Fruit fly (Drosophila melanogaster) whole organism, embryonic: ENCODE measurements around the gene Srr.

ENCODE experiments used
- Bdp1 ChIP-seq: fragments of 200-800 bp; sonication (Bioruptor generic); optimal IDR thresholded peaks from 3 replicates; lab custom pipeline; 2016; ENCODE audit warnings: missing biosample characterization, missing genetic modification characterization
- C15 ChIP-seq: fragments of 200-800 bp; sonication (Bioruptor generic); IDR thresholded peaks from 3 replicates; pipeline ENCODE4 v1.3.6; 2022; ENCODE audit warnings: missing biosample characterization, missing genetic modification characterization
- CG11504 ChIP-seq: fragments of 200-800 bp; sonication (Bioruptor generic); optimal IDR thresholded peaks from 3 replicates; lab custom pipeline; 2019; ENCODE audit warnings: missing biosample characterization, mild to moderate bottlenecking, missing genetic modification characterization, moderate library complexity
- CG11560 ChIP-seq: fragments of 200-800 bp; sonication (Bioruptor generic); IDR thresholded peaks from 3 replicates; pipeline ENCODE4 v1.3.6; 2022; ENCODE audit warnings: missing biosample characterization, missing genetic modification characterization
- CG12071 ChIP-seq: fragments of 200-800 bp; sonication (Bioruptor generic); optimal IDR thresholded peaks from 3 replicates; lab custom pipeline; 2018; ENCODE audit warnings: missing biosample characterization, mild to moderate bottlenecking, missing genetic modification characterization
- CG13287 ChIP-seq: fragments of 200-800 bp; sonication (Bioruptor generic); IDR thresholded peaks from 2 replicates; pipeline ENCODE4 v1.3.6; 2022; ENCODE audit warnings: missing biosample characterization, missing genetic modification characterization; ENCODE audit not compliant: partially characterized antibody
- CG13296 ChIP-seq: fragments of 200-800 bp; sonication (Bioruptor generic); optimal IDR thresholded peaks from 3 replicates; lab custom pipeline; 2018; ENCODE audit warnings: missing biosample characterization, mild to moderate bottlenecking, missing genetic modification characterization
- CG13424 ChIP-seq: fragments of 200-800 bp; sonication (Bioruptor generic); optimal IDR thresholded peaks from 2 replicates; lab custom pipeline; 2019; ENCODE audit warnings: missing biosample characterization, mild to moderate bottlenecking, missing genetic modification characterization, moderate library complexity
- CG14710 ChIP-seq: fragments of 200-800 bp; sonication (Bioruptor generic); optimal IDR thresholded peaks from 3 replicates; lab custom pipeline; 2019; ENCODE audit warnings: missing biosample characterization, mild to moderate bottlenecking, missing genetic modification characterization, moderate library complexity
- CG14965 ChIP-seq: fragments of 200-800 bp; sonication (Bioruptor generic); optimal IDR thresholded peaks from 2 replicates; lab custom pipeline; 2016; ENCODE audit warnings: missing biosample characterization, missing genetic modification characterization, borderline replicate concordance
- CG15601 ChIP-seq: fragments of 200-800 bp; sonication (Bioruptor generic); optimal IDR thresholded peaks from 3 replicates; lab custom pipeline; 2019; ENCODE audit warnings: missing biosample characterization, mild to moderate bottlenecking, missing genetic modification characterization, moderate library complexity
- CG16815 ChIP-seq: fragments of 200-800 bp; sonication (Bioruptor generic); optimal IDR thresholded peaks from 3 replicates; lab custom pipeline; 2017; ENCODE audit warnings: missing biosample characterization, mild to moderate bottlenecking, missing genetic modification characterization
- CG18011 ChIP-seq: fragments of 200-800 bp; sonication (Bioruptor generic); optimal IDR thresholded peaks from 2 replicates; lab custom pipeline; 2017; ENCODE audit warnings: missing biosample characterization, missing genetic modification characterization, mild to moderate bottlenecking, moderate library complexity, missing genotype
- CG1832 ChIP-seq: fragments of 200-800 bp; sonication (Bioruptor generic); optimal IDR thresholded peaks from 2 replicates; lab custom pipeline; 2017; ENCODE audit warnings: missing biosample characterization, mild to moderate bottlenecking, missing genetic modification characterization, inconsistent platforms
- CG2116 ChIP-seq: fragments of 200-800 bp; sonication (Bioruptor generic); optimal IDR thresholded peaks from 3 replicates; lab custom pipeline; 2018; ENCODE audit warnings: missing biosample characterization, mild to moderate bottlenecking, missing genetic modification characterization
- CG2678 ChIP-seq: fragments of 200-800 bp; sonication (Bioruptor generic); optimal IDR thresholded peaks from 3 replicates; lab custom pipeline; 2019; ENCODE audit warnings: missing biosample characterization, mild to moderate bottlenecking, missing genetic modification characterization, moderate library complexity
- CG2875 ChIP-seq: fragments of 200-800 bp; sonication (Bioruptor generic); optimal IDR thresholded peaks from 2 replicates; lab custom pipeline; 2017; ENCODE audit warnings: missing biosample characterization, mild to moderate bottlenecking, missing genetic modification characterization, missing genetic modification reagents
- CG32772 ChIP-seq: fragments of 200-800 bp; sonication (Bioruptor generic); IDR thresholded peaks from 2 replicates; pipeline ENCODE4 v1.3.6; 2022; ENCODE audit warnings: missing biosample characterization, missing genetic modification characterization
- CG4404 ChIP-seq: fragments of 200-800 bp; sonication (Bioruptor generic); IDR thresholded peaks from 2 replicates; pipeline ENCODE4 v1.3.6; 2022; ENCODE audit warnings: missing biosample characterization, missing genetic modification characterization
- CG5180 ChIP-seq: fragments of 200-800 bp; sonication (Bioruptor generic); optimal IDR thresholded peaks from 3 replicates; lab custom pipeline; 2017; ENCODE audit warnings: missing biosample characterization, missing genetic modification characterization, mild to moderate bottlenecking, moderate library complexity, missing genetic modification reagents
- CG5245 ChIP-seq: fragments of 200-800 bp; sonication (Bioruptor generic); optimal IDR thresholded peaks from 3 replicates; lab custom pipeline; 2016; ENCODE audit warnings: missing biosample characterization, missing genetic modification characterization
- CG7372 ChIP-seq: fragments of 200-800 bp; sonication (Bioruptor generic); IDR thresholded peaks from 2 replicates; pipeline ENCODE4 v1.3.6; 2022; ENCODE audit warnings: missing biosample characterization, missing genetic modification characterization
- CG9215 ChIP-seq: fragments of 200-800 bp; sonication (Bioruptor generic); IDR thresholded peaks from 2 replicates; pipeline ENCODE4 v1.3.6; 2022; ENCODE audit warnings: missing biosample characterization, missing genetic modification characterization
- CG9817 ChIP-seq: fragments of 200-800 bp; sonication (Bioruptor generic); optimal IDR thresholded peaks from 2 replicates; lab custom pipeline; 2018; ENCODE audit warnings: missing biosample characterization, mild to moderate bottlenecking, missing genetic modification characterization, moderate library complexity
- D ChIP-seq, 2 experiments: fragments of 200-800 bp in 1 of 2; fragments of >200 bp in 1 of 2; sonication (Bioruptor generic) in 1 of 2; optimal IDR thresholded peaks; 2 replicates in 1 of 2; 3 replicates in 1 of 2; lab custom pipeline; 2017; ENCODE audit warnings: mild to moderate bottlenecking in 1 of 2, missing biosample characterization in 1 of 2, missing genetic modification characterization in 1 of 2, missing genetic modification reagents in 1 of 2
- Eip74EF ChIP-seq, 2 experiments: fragments of 200-800 bp in 1 of 2; fragments of >200 bp in 1 of 2; sonication (Bioruptor generic) in 1 of 2; optimal IDR thresholded peaks; 2 replicates each; lab custom pipeline; 2017 to 2019; ENCODE audit warnings: missing biosample characterization in 2 of 2, missing genetic modification characterization in 2 of 2, mild to moderate bottlenecking in 1 of 2, moderate library complexity in 1 of 2
- HLH3B ChIP-seq: fragments of 200-800 bp; sonication (Bioruptor generic); IDR thresholded peaks from 2 replicates; pipeline ENCODE4 v1.3.6; 2022; ENCODE audit warnings: missing biosample characterization, missing genetic modification characterization
- Spps ChIP-seq: fragments of 200-800 bp; sonication (Bioruptor generic); optimal IDR thresholded peaks from 2 replicates; lab custom pipeline; 2018; ENCODE audit warnings: missing biosample characterization, mild to moderate bottlenecking, missing genetic modification characterization
- Trl ChIP-seq, 3 experiments: fragments of >200 bp in 2 of 3; fragments of 200-800 bp in 1 of 3; sonication (Bioruptor generic) in 1 of 3; optimal IDR thresholded peaks; 2 replicates in 1 of 3; 3 replicates in 2 of 3; lab custom pipeline; 2016 to 2017; ENCODE audit warnings: missing biosample characterization in 1 of 3, missing genetic modification characterization in 1 of 3
- amos ChIP-seq: fragments of 200-800 bp; sonication (Bioruptor generic); IDR thresholded peaks from 2 replicates; pipeline ENCODE4 v1.3.6; 2022; ENCODE audit warnings: missing biosample characterization, missing genetic modification characterization; ENCODE audit not compliant: partially characterized antibody
- ara ChIP-seq: fragments of 200-800 bp; sonication (Bioruptor generic); IDR thresholded peaks from 2 replicates; pipeline ENCODE4 v1.3.6; 2022; ENCODE audit warnings: missing biosample characterization, missing genetic modification characterization
- croc ChIP-seq: fragments of 200-800 bp; sonication (Bioruptor generic); conservative IDR thresholded peaks from 3 replicates; pipeline ENCODE4 v1.3.6; 2022; ENCODE audit warnings: missing biosample characterization, missing genetic modification characterization
- da ChIP-seq: fragments of 200-800 bp; sonication (Bioruptor generic); optimal IDR thresholded peaks from 2 replicates; lab custom pipeline; 2016; ENCODE audit warnings: missing biosample characterization, missing genetic modification characterization
- eyg ChIP-seq: fragments of 200-800 bp; sonication (Bioruptor generic); optimal IDR thresholded peaks from 3 replicates; lab custom pipeline; 2016; ENCODE audit warnings: missing biosample characterization, missing genetic modification characterization
- fd96Cb ChIP-seq: fragments of 200-800 bp; sonication (Bioruptor generic); optimal IDR thresholded peaks from 2 replicates; lab custom pipeline; 2018; ENCODE audit warnings: missing biosample characterization, mild to moderate bottlenecking, missing genetic modification characterization, moderate library complexity
- gem ChIP-seq: fragments of 200-800 bp; sonication (Bioruptor generic); optimal IDR thresholded peaks from 2 replicates; lab custom pipeline; 2019; ENCODE audit warnings: missing biosample characterization, mild to moderate bottlenecking, missing genetic modification characterization, moderate library complexity
- hbn ChIP-seq: fragments of 200-800 bp; sonication (Bioruptor generic); IDR thresholded peaks from 2 replicates; pipeline ENCODE4 v1.3.6; 2022; ENCODE audit warnings: missing biosample characterization, missing genetic modification characterization; ENCODE audit not compliant: partially characterized antibody
- hth ChIP-seq: fragments of >200 bp; optimal IDR thresholded peaks from 2 replicates; lab custom pipeline; 2017; ENCODE audit warnings: inconsistent platforms
- kni ChIP-seq: fragments of 200-800 bp; sonication (Bioruptor generic); optimal IDR thresholded peaks from 3 replicates; lab custom pipeline; 2017; ENCODE audit warnings: mild to moderate bottlenecking, missing biosample characterization, missing genetic modification reagents, missing genetic modification characterization
- maf-S ChIP-seq: fragments of 200-800 bp; sonication (Bioruptor generic); optimal IDR thresholded peaks from 2 replicates; lab custom pipeline; 2016; ENCODE audit warnings: missing biosample characterization, missing genetic modification characterization
- onecut ChIP-seq: fragments of 200-800 bp; sonication (Bioruptor generic); IDR thresholded peaks from 2 replicates; pipeline ENCODE4 v1.3.6; 2022; ENCODE audit warnings: missing biosample characterization, missing genetic modification characterization
- salm ChIP-seq: fragments of 200-800 bp; sonication (Bioruptor generic); optimal IDR thresholded peaks from 2 replicates; lab custom pipeline; 2018; ENCODE audit warnings: missing biosample characterization, mild to moderate bottlenecking, missing genetic modification characterization
- sens-2 ChIP-seq: fragments of 200-800 bp; sonication (Bioruptor generic); IDR thresholded peaks from 2 replicates; pipeline ENCODE4 v1.3.6; 2022; ENCODE audit warnings: missing biosample characterization, missing genetic modification characterization
- sisA ChIP-seq: fragments of 200-800 bp; sonication (Bioruptor generic); IDR thresholded peaks from 2 replicates; pipeline ENCODE4 v1.3.6; 2022; ENCODE audit warnings: missing biosample characterization, missing genetic modification characterization
- tup ChIP-seq: fragments of 200-800 bp; sonication (Bioruptor generic); optimal IDR thresholded peaks from 2 replicates; lab custom pipeline; 2016; ENCODE audit warnings: missing biosample characterization, mild to moderate bottlenecking, missing genetic modification characterization, moderate library complexity
- unc-4 ChIP-seq: fragments of 200-800 bp; sonication (Bioruptor generic); IDR thresholded peaks from 2 replicates; pipeline ENCODE4 v1.3.6; 2022; ENCODE audit warnings: missing biosample characterization, missing genetic modification characterization; ENCODE audit not compliant: partially characterized antibody
- wor ChIP-seq: fragments of 200-800 bp; sonication (Bioruptor generic); IDR thresholded peaks from 2 replicates; pipeline ENCODE4 v1.3.6; 2022; ENCODE audit warnings: missing biosample characterization, missing genetic modification characterization

Srr gene

DNA sequence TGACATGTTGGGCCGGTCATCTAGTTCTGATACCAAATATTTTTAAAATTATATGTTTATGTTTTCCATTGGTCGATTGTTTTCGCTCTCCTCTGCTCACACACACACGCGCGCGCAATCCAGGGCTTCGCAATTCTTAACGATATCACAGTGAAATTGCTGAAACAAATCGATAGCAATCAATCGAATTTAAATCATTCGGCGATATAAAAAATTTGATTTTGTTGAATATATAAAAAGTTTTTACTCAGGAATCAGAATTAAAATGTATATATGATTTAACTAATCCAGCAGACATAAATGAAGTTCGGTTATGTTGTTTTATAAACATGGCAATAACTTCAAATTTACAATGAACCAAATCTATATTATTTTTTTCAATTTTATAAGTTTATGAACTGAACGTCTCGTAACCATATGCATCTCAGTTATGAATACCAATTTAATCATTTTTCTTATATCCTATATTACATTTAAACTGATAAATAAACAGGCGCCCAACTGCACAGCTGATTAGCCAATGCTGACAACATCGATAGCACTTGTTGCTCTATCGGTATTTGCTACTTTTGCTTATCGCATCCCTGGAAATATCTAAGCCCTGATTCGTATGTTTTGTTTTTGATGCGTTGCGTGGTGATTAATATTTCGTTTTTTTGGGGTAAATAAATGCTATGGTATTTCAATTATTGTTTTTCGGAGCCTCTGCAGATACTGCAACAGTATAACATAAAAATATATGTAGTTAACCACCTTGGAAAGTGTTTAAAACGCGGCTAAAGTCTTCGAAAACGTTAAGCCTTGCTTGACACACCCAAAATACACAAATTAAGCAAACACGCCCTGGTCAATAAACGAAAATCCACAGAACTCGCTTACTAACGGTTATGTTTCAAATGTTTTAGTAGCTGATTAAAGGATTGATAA is 30.3 kb upstream of the Srr start, which contains the start of the genes Aduk and pasi2 (continued):
- TF ChIP-seq CG16815 (GFP tag; lab: Kevin White, UChicago) = no peak
- no peak for TF ChIP-seq salm (tag; lab: Kevin White, UChicago)
- no peak for TF ChIP-seq CG5245 (GFP tag; lab: Kevin White, UChicago)
- no peak for TF ChIP-seq CG4404 (GFP tag; lab: Robert Waterston, UW)
- no peak for TF ChIP-seq tup (GFP tag; lab: Kevin White, UChicago)
- TF ChIP-seq CG12071 = no peak
- TF ChIP-seq D (optimal IDR thresholded peaks at IDR 0.05; lab: Kevin White, UChicago) = no peak
- TF ChIP-seq D (GFP tag; optimal IDR thresholded peaks at IDR 0.05; lab: Kevin White, UChicago) = no peak
- TF ChIP-seq CG11560 (tag; lab: Robert Waterston, UW) = no peak
- TF ChIP-seq HLH3B (GFP tag; lab: Robert Waterston, UW) = no peak
- no peak for TF ChIP-seq croc
- TF ChIP-seq da (GFP tag; lab: Kevin White, UChicago) = no peak
- TF ChIP-seq eyg (GFP tag; lab: Kevin White, UChicago) = no peak
- no peak for TF ChIP-seq CG1832 (GFP tag; lab: Kevin White, UChicago)
- TF ChIP-seq CG7372 (GFP tag; lab: Robert Waterston, UW) = no peak
- TF ChIP-seq gem (tag; lab: Kevin White, UChicago) = no peak
- TF ChIP-seq CG2678 (tag; lab: Kevin White, UChicago) = no peak
- no peak for TF ChIP-seq CG2875 (GFP tag; lab: Kevin White, UChicago)
- no peak for TF ChIP-seq CG14965
- TF ChIP-seq hbn (GFP tag; lab: Robert Waterston, UW) = peak; percentile 54
- no peak for TF ChIP-seq Bdp1 (GFP tag; lab: Kevin White, UChicago)
- TF ChIP-seq unc-4 (GFP tag; lab: Robert Waterston, UW) = peak; percentile 77
- TF ChIP-seq CG32772 (GFP tag; lab: Robert Waterston, UW) = no peak
- no peak for TF ChIP-seq sens-2 (GFP tag; lab: Robert Waterston, UW)
- no peak for TF ChIP-seq CG13296
- TF ChIP-seq CG9215 (GFP tag; lab: Robert Waterston, UW) = no peak
- peak; percentile 80; the same call in 1 of the 2 replicates for TF ChIP-seq amos (GFP tag; lab: Robert Waterston, UW)
- TF ChIP-seq wor = no peak
- TF ChIP-seq sisA (GFP tag; lab: Robert Waterston, UW) = no peak
- TF ChIP-seq CG11504 = peak; percentile 9
- TF ChIP-seq CG18011 (GFP tag; lab: Kevin White, UChicago) = no peak
- no peak for TF ChIP-seq maf-S (GFP tag; lab: Kevin White, UChicago)
- TF ChIP-seq CG5180 (GFP tag; lab: Kevin White, UChicago) = no peak
- peak; percentile 3 for TF ChIP-seq CG9817 (tag; lab: Kevin White, UChicago)
- TF ChIP-seq Eip74EF (GFP tag; optimal IDR thresholded peaks at IDR 0.05; lab: Kevin White, UChicago) = no peak
- TF ChIP-seq C15 (GFP tag; lab: Robert Waterston, UW) = no peak
- no peak for TF ChIP-seq hth (lab: Kevin White, UChicago)
- no peak for TF ChIP-seq onecut (GFP tag; lab: Robert Waterston, UW)
- TF ChIP-seq CG14710 (tag; lab: Kevin White, UChicago) = peak; percentile 56
- peak; percentile 48 for TF ChIP-seq kni
- TF ChIP-seq Trl (optimal IDR thresholded peaks at IDR 0.05; lab: Kevin White, UChicago) = no peak
- no peak for TF ChIP-seq Trl (GFP tag; optimal IDR thresholded peaks at IDR 0.05; lab: Kevin White, UChicago)
- TF ChIP-seq CG13424 (tag; lab: Kevin White, UChicago) = no peak
- TF ChIP-seq fd96Cb (tag; lab: Kevin White, UChicago) = no peak
- TF ChIP-seq CG13287 (GFP tag; lab: Robert Waterston, UW) = peak; percentile 82
- TF ChIP-seq CG15601 (tag; lab: Kevin White, UChicago) = no peak
- TF ChIP-seq ara (GFP tag; lab: Robert Waterston, UW) = no peak
- no peak for TF ChIP-seq Spps (tag; lab: Kevin White, UChicago)
- TF ChIP-seq CG2116 (GFP tag; lab: Kevin White, UChicago) = peak; percentile 88
